Fruit fly (Drosophila melanogaster) whole organism, wandering third instar larva: ENCODE measurements around the gene Gad1.

Source experiments
- Abd-B ChIP-seq: fragments of >200 bp; optimal IDR thresholded peaks from 2 replicates; lab custom pipeline; 2017; ENCODE audit warnings: missing biosample characterization, missing genetic modification characterization
- CG32264 ChIP-seq: fragments of 200-800 bp; sonication (Bioruptor generic); optimal IDR thresholded peaks from 2 replicates; lab custom pipeline; 2016; ENCODE audit warnings: missing biosample characterization, missing genetic modification characterization
- CG9705 ChIP-seq: fragments of 200-800 bp; sonication (Bioruptor generic); optimal IDR thresholded peaks from 2 replicates; lab custom pipeline; 2018; ENCODE audit warnings: missing biosample characterization, mild to moderate bottlenecking, missing genetic modification characterization
- CrebA ChIP-seq: fragments of 200-800 bp; sonication (Bioruptor generic); optimal IDR thresholded peaks from 2 replicates; lab custom pipeline; 2016; ENCODE audit warnings: missing biosample characterization, mild to moderate bottlenecking, missing genetic modification characterization, borderline replicate concordance
- Dfd ChIP-seq: fragments of >200 bp; optimal IDR thresholded peaks from 2 replicates; lab custom pipeline; 2017; ENCODE audit warnings: missing biosample characterization, missing genetic modification characterization
- GATAd ChIP-seq: sonication (Bioruptor generic); optimal IDR thresholded peaks from 2 replicates; lab custom pipeline; 2016; ENCODE audit warnings: missing biosample characterization, missing genetic modification characterization
- Hnf4 ChIP-seq: fragments of 200-800 bp; sonication (Bioruptor generic); optimal IDR thresholded peaks from 2 replicates; lab custom pipeline; 2016; ENCODE audit warnings: missing biosample characterization, mild to moderate bottlenecking, missing genetic modification characterization
- Hr83 ChIP-seq: fragments of 200-300 bp; sonication (Bioruptor generic); optimal IDR thresholded peaks from 2 replicates; lab custom pipeline; 2016; ENCODE audit warnings: missing biosample characterization, mild to moderate bottlenecking, missing genetic modification characterization, moderate library complexity; ENCODE audit not compliant: poor library complexity, severe bottlenecking
- Mio ChIP-seq: sonication (Bioruptor generic); optimal IDR thresholded peaks from 2 replicates; lab custom pipeline; 2016; ENCODE audit warnings: missing biosample characterization, missing genetic modification characterization
- Myc ChIP-seq: fragments of >200 bp; optimal IDR thresholded peaks from 2 replicates; lab custom pipeline; 2017
- OdsH ChIP-seq: fragments of 200-800 bp; sonication (Bioruptor generic); optimal IDR thresholded peaks from 2 replicates; lab custom pipeline; 2016; ENCODE audit warnings: missing biosample characterization, mild to moderate bottlenecking, missing genetic modification characterization
- Rel ChIP-seq, 2 experiments: fragments of 200-800 bp; sonication (Bioruptor generic) in 1 of 2; optimal IDR thresholded peaks; 2 replicates in 1 of 2; 3 replicates in 1 of 2; lab custom pipeline; 2016 to 2019; ENCODE audit warnings: mild to moderate bottlenecking in 2 of 2, missing biosample characterization in 2 of 2, missing genetic modification characterization in 2 of 2, moderate library complexity in 1 of 2
- Sp1 ChIP-seq: fragments of 200-800 bp; sonication (Bioruptor generic); optimal IDR thresholded peaks from 3 replicates; lab custom pipeline; 2019; ENCODE audit warnings: missing biosample characterization, mild to moderate bottlenecking, missing genetic modification characterization, moderate library complexity
- Vsx2 ChIP-seq: fragments of 200-300, 225-300 bp; sonication (Bioruptor generic); optimal IDR thresholded peaks from 2 replicates; lab custom pipeline; 2018; ENCODE audit warnings: missing biosample characterization, missing genetic modification characterization; ENCODE audit not compliant: partially characterized antibody
- br ChIP-seq: fragments of 200-800 bp; sonication (Bioruptor generic); optimal IDR thresholded peaks from 2 replicates; lab custom pipeline; 2016; ENCODE audit warnings: missing biosample characterization, missing genetic modification characterization
- brk ChIP-seq: fragments of 200-800 bp; sonication (Bioruptor generic); optimal IDR thresholded peaks from 2 replicates; lab custom pipeline; 2016; ENCODE audit warnings: missing biosample characterization, mild to moderate bottlenecking, missing genetic modification characterization
- dmrt93B ChIP-seq: fragments of 200-800 bp; sonication (Bioruptor generic); optimal IDR thresholded peaks from 2 replicates; lab custom pipeline; 2018; ENCODE audit warnings: missing biosample characterization, mild to moderate bottlenecking, missing genetic modification characterization
- dsf ChIP-seq: sonication (Bioruptor generic); optimal IDR thresholded peaks from 2 replicates; lab custom pipeline; 2016; ENCODE audit warnings: missing biosample characterization, missing genetic modification characterization, borderline replicate concordance
- ey ChIP-seq: fragments of 200-800 bp; sonication (Bioruptor generic); optimal IDR thresholded peaks from 2 replicates; lab custom pipeline; 2016; ENCODE audit warnings: missing biosample characterization, missing genetic modification characterization
- foxo ChIP-seq, 2 experiments: fragments of 200-800 bp; sonication (Bioruptor generic); optimal IDR thresholded peaks; 2 replicates in 1 of 2; 3 replicates in 1 of 2; lab custom pipeline; 2016 to 2017; ENCODE audit warnings: missing biosample characterization in 2 of 2, missing genetic modification characterization in 2 of 2
- fru ChIP-seq: fragments of 200-800 bp; sonication (Bioruptor generic); optimal IDR thresholded peaks from 3 replicates; lab custom pipeline; 2016; ENCODE audit warnings: missing biosample characterization, mild to moderate bottlenecking, missing genetic modification characterization
- h ChIP-seq: fragments of 200-800 bp; sonication (Bioruptor generic); optimal IDR thresholded peaks from 3 replicates; lab custom pipeline; 2016; ENCODE audit warnings: missing biosample characterization, mild to moderate bottlenecking, missing genetic modification characterization
- lola ChIP-seq: fragments of >200 bp; optimal IDR thresholded peaks from 2 replicates; lab custom pipeline; 2017; ENCODE audit warnings: missing biosample characterization, missing genetic modification characterization
- pan ChIP-seq: fragments of >200 bp; optimal IDR thresholded peaks from 2 replicates; lab custom pipeline; 2017
- psq ChIP-seq: fragments of 200-800 bp; sonication (Bioruptor generic); optimal IDR thresholded peaks from 3 replicates; lab custom pipeline; 2017; ENCODE audit warnings: missing biosample characterization, mild to moderate bottlenecking, missing genetic modification characterization, moderate library complexity
- rgr ChIP-seq: fragments of 200-800 bp; sonication (Bioruptor generic); optimal IDR thresholded peaks from 3 replicates; lab custom pipeline; 2016; ENCODE audit warnings: missing biosample characterization, mild to moderate bottlenecking, missing genetic modification characterization
- sv ChIP-seq: fragments of 200-800 bp; sonication (Bioruptor generic); optimal IDR thresholded peaks from 3 replicates; lab custom pipeline; 2016; ENCODE audit warnings: missing biosample characterization, missing genetic modification characterization
- usp ChIP-seq: fragments of >200 bp; optimal IDR thresholded peaks from 2 replicates; lab custom pipeline; 2017; ENCODE audit warnings: missing biosample characterization, missing genetic modification characterization

Gad1 gene

dm6 chr3L:4069069-4069468 is 19.5 kb downstream of the Gad1 start, which contains the start of gene CG32259:
TSS of gene CG32259 (plus strand) at chr3L:4069369.
- TF ChIP-seq Dfd (no peak), psq (no peak), sv (no peak), Hr83 (no peak), Vsx2 (GFP tag; lab: Kevin White, UChicago) (no peak), usp (GFP tag; lab: Kevin White, UChicago) (no peak), Sp1 (GFP tag; lab: Kevin White, UChicago) (no peak), CG32264 (GFP tag; lab: Kevin White, UChicago) (no peak), CG9705 (GFP tag; lab: Kevin White, UChicago) (no peak), Mio (no peak), dsf (GFP tag; lab: Kevin White, UChicago) (no peak), GATAd (GFP tag; lab: Kevin White, UChicago) (no peak), brk (GFP tag; lab: Kevin White, UChicago) (no peak), pan (lab: Kevin White, UChicago) (no peak), rgr (no peak), h (GFP tag; lab: Kevin White, UChicago) (no peak), OdsH (no peak)
- TF ChIP-seq, all 38 proteins: peak for 0

DNA sequence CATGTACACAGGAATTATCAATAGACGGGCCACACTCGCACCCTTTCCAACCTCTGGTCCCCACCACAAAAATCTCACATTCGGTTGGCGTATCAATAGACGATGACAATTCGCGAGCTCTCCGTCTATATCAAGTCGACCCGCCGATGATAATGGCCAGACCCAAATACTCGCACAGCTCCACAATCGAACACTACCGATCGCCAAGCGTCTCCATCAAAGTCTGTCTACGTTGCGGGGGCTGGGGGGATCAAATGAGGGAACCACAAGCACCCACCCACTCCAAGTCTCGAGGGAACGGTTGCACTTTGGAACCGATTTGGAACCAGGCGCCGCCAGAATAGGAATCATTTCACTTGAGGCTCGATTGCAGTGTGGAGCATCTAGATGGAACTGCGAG is 20.2 kb downstream of the Gad1 start:
- TF ChIP-seq pan (lab: Kevin White, UChicago) (no peak), Rel (GFP tag; optimal IDR thresholded peaks at IDR 0.05; lab: Kevin White, UChicago) (no peak), Rel (tag; optimal IDR thresholded peaks at IDR 0.05; lab: Kevin White, UChicago) (peak; percentile 81), h (GFP tag; lab: Kevin White, UChicago) (peak; percentile 20), Abd-B (no peak), Hnf4 (peak; percentile 83)

DNA sequence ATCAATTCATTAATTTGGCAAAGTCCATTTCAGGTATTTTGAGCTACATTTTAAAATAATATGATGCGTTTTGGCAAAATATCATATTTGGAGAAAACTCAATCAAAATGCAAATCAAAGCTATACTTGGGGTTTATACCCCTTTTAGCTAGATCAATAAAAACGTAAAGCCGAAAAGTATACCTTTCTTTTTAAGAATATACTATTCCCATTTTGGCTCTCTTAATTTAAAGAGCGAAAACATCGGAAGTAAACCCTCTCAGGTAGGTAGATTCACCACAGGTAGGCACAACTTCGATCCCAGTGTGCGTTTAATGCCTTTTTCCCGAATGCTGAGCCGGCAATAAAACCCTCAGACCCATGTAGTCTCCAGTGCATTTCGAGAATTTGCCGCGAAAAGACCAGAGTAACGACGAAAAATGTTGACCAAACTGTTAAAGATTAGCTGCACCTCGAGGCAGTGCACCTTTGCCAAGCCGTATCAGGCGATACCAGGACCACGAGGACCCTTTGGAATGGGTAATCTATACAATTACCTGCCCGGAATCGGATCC is 26.5 kb downstream of the Gad1 start, which contains the start of gene dib:
TSS of gene dib (plus strand) at position 372 of the 554 bp plus-strand sequence.
- TF ChIP-seq dmrt93B (GFP tag; lab: Kevin White, UChicago) (no peak), Dfd (no peak), Myc (lab: Kevin White, UChicago) (peak; percentile 35)

dm6 chr3L:4059293-4059820 is 29.2 kb downstream of the Gad1 start, which contains the start of gene Ugt305A1:
TSS of gene Ugt305A1 (plus strand) at chr3L:4059770.
- TF ChIP-seq CrebA (GFP tag; lab: Kevin White, UChicago) (no peak), rgr (peak; percentile 37), Hnf4 (no peak), fru (peak; percentile 14)
- TF ChIP-seq, all 38 proteins: peak for 2

- TF ChIP-seq dsf (GFP tag; lab: Kevin White, UChicago) (no peak), br (GFP tag; lab: Kevin White, UChicago) (no peak), CG9705 (GFP tag; lab: Kevin White, UChicago) (no peak), Mio (no peak), psq (no peak), rgr (no peak), Dfd (no peak), OdsH (no peak)
- TF ChIP-seq, all 38 proteins: peak for 0
Observed at dm6 chr3L:4056812-4057211, 31.7 kb downstream of the Gad1 start.

- TF ChIP-seq dsf (GFP tag; lab: Kevin White, UChicago) (no peak), CG9705 (GFP tag; lab: Kevin White, UChicago) (no peak), ey (GFP tag; lab: Kevin White, UChicago) (no peak), sv (no peak), Vsx2 (GFP tag; lab: Kevin White, UChicago) (peak; percentile 32)
Observed at dm6 chr3L:4055438-4055962, 33.0 kb downstream of the Gad1 start.

dm6 chr3L:4049082-4049481 is 39.5 kb downstream of the Gad1 start:
- TF ChIP-seq psq (no peak), Rel (GFP tag; optimal IDR thresholded peaks at IDR 0.05; lab: Kevin White, UChicago) (no peak), Rel (tag; optimal IDR thresholded peaks at IDR 0.05; lab: Kevin White, UChicago) (no peak), Mio (no peak), Hnf4 (no peak), Abd-B (no peak), ey (GFP tag; lab: Kevin White, UChicago) (no peak), rgr (no peak), GATAd (GFP tag; lab: Kevin White, UChicago) (no peak), sv (no peak), lola (GFP tag; lab: Kevin White, UChicago) (no peak), Vsx2 (GFP tag; lab: Kevin White, UChicago) (no peak), CG9705 (GFP tag; lab: Kevin White, UChicago) (no peak), CrebA (GFP tag; lab: Kevin White, UChicago) (no peak), OdsH (no peak), foxo (GFP tag; optimal IDR thresholded peaks at IDR 0.05; lab: Kevin White, UChicago) (no peak), br (GFP tag; lab: Kevin White, UChicago) (no peak), h (GFP tag; lab: Kevin White, UChicago) (no peak), CG32264 (GFP tag; lab: Kevin White, UChicago) (no peak), Myc (lab: Kevin White, UChicago) (no peak)
